Worm (Caenorhabditis elegans): ENCODE results near the gene lgg-2.

DNA sequence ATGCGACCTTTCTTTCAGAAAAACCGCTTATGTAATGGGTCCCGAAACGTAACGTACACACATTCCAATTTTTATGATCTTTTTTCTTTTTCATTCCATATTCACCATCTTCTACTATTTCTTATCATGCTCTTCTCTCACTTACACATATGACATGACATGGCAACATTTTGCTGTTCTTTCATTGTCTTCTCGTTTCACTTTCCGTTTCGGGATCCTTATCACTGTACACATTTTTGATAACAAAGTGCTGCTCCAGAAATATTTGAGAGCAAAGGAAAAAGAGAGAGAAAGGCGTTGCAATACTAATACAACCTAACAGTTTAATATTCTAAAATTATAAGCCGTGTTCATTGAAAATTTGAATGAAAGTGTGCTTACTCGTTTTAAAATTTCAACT lies 34.6 kb upstream of the lgg-2 start:
- TF ChIP-seq bed-1 (GFP tag; IDR thresholded peaks at IDR 0.05) (no peak), chd-7 (tag; optimal IDR thresholded peaks at IDR 0.05) (no peak), dox-1 (GFP tag; IDR thresholded peaks at IDR 0.05) (no peak), F55B11.4 (tag; optimal IDR thresholded peaks at IDR 0.05; ENCODE audit: borderline replicate concordance, insufficient read depth) (no peak), unc-62 (GFP tag; optimal IDR thresholded peaks at IDR 0.05) (no peak), unc-130 (GFP tag; optimal IDR thresholded peaks at IDR 0.05) (no peak), ets-4 (GFP tag; optimal IDR thresholded peaks at IDR 0.05) (peak; percentile 77), nhr-80 (tag; optimal IDR thresholded peaks at IDR 0.05) (peak; percentile 97), hrde-1 (tag; optimal IDR thresholded peaks at IDR 0.05; ENCODE audit: borderline replicate concordance) (no peak), snpc-4 (GFP tag; optimal IDR thresholded peaks at IDR 0.05) (no peak), snpc-4 (tag; optimal IDR thresholded peaks at IDR 0.05) (no peak), pha-4 (tag; optimal IDR thresholded peaks at IDR 0.05) (no peak), F39B2.1 (GFP tag; IDR thresholded peaks at IDR 0.05) (no peak)

Measured in whole organism, young adult.